Fruit fly (Drosophila melanogaster) whole organism: Measurements from ENCODE around the gene Nepl13.

Experiments used
- CG8478 ChIP-seq: fragments of >200 bp; optimal IDR thresholded peaks from 2 replicates; lab custom pipeline; 2018; ENCODE audit warnings: inconsistent platforms
- EcR ChIP-seq, 2 experiments: fragments of >200 bp; optimal IDR thresholded peaks; 2 replicates each; lab custom pipeline; 2017; ENCODE audit warnings: missing biosample characterization in 2 of 2, missing genetic modification characterization in 2 of 2, missing genetic modification reagents in 2 of 2
- pan ChIP-seq: fragments of >200 bp; optimal IDR thresholded peaks from 2 replicates; lab custom pipeline; 2017
- psq ChIP-seq: fragments of >200 bp; optimal IDR thresholded peaks from 2 replicates; lab custom pipeline; 2017
- usp ChIP-seq: fragments of >200 bp; optimal IDR thresholded peaks from 2 replicates; lab custom pipeline; 2017; ENCODE audit warnings: missing biosample characterization, missing genetic modification characterization, mixed read lengths

dm6 chr3R:22733751-22734150 lies 27.1 kb downstream of the Nepl13 start, which contains the start of gene Takl2:
- no peak for TF ChIP-seq CG8478 (lab: Kevin White, UChicago)
- TF ChIP-seq EcR (GFP tag; optimal IDR thresholded peaks at IDR 0.05; lab: Kevin White, UChicago), result no peak
- no peak for TF ChIP-seq usp (GFP tag; lab: Kevin White, UChicago)
- TF ChIP-seq psq (lab: Kevin White, UChicago), result no peak
- no peak for TF ChIP-seq pan (lab: Kevin White, UChicago)
